Worm (Caenorhabditis elegans): Measurements from ENCODE around the gene unc-4.

DNA sequence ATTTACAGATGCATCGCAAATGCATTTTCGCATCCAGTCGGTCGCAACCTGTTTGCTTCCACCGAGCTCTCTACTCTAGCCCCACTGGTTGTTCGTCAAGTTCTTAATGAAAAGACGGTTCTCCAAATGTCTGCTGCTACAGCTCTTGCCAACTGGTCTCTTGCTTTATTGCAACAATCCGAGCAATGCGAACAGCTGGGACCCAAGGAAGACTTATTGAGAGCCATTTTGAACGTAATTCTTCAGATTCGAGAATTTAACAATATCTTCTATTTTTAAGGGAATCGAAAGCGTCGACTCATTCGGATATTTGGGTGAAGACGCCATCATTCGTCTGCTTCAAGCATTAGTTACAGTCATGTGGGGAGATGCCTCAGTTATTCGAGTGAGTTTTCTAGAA lies 43.1 kb upstream of the unc-4 start:
- TF ChIP-seq ama-1 (optimal IDR thresholded peaks at IDR 0.05) (no peak), F13C5.2 (tag; optimal IDR thresholded peaks at IDR 0.05) (no peak), ceh-36 (tag; optimal IDR thresholded peaks at IDR 0.05) (no peak), aly-1 (tag; optimal IDR thresholded peaks at IDR 0.05) (no peak), tra-4 (tag; optimal IDR thresholded peaks at IDR 0.05) (no peak), flt-1 (GFP tag; IDR thresholded peaks at IDR 0.05) (no peak), sea-1 (GFP tag; conservative IDR thresholded peaks at IDR 0.05) (no peak), tbx-11 (GFP tag; IDR thresholded peaks at IDR 0.05) (no peak), hmg-4 (GFP tag; optimal IDR thresholded peaks at IDR 0.05) (no peak)

Data from whole organism, early embryonic.